Fruit fly (Drosophila melanogaster) whole organism, embryonic: ENCODE results near the gene CG33268.

Source experiments
- Atf3 ChIP-seq: fragments of 200-800 bp; sonication (Bioruptor generic); optimal IDR thresholded peaks from 3 replicates; lab custom pipeline; 2016; ENCODE audit warnings: missing biosample characterization, missing genetic modification characterization
- CG10565 ChIP-seq: fragments of 200-800 bp; sonication (Bioruptor generic); optimal IDR thresholded peaks from 3 replicates; lab custom pipeline; 2016; ENCODE audit warnings: missing biosample characterization, mild to moderate bottlenecking, missing genetic modification characterization
- CG12659 ChIP-seq: fragments of 200-800 bp; sonication (Bioruptor generic); optimal IDR thresholded peaks from 3 replicates; lab custom pipeline; 2017; ENCODE audit warnings: mild to moderate bottlenecking, missing biosample characterization, missing genetic modification reagents, missing genetic modification characterization
- CG13123 ChIP-seq: fragments of 200-800 bp; sonication (Bioruptor generic); optimal IDR thresholded peaks from 2 replicates; lab custom pipeline; 2016; ENCODE audit warnings: missing biosample characterization, missing genetic modification characterization
- CG15011 ChIP-seq: fragments of 200-800 bp; sonication (Bioruptor generic); optimal IDR thresholded peaks from 3 replicates; lab custom pipeline; 2018; ENCODE audit warnings: missing biosample characterization, mild to moderate bottlenecking, missing genetic modification characterization
- CG15601 ChIP-seq: fragments of 200-800 bp; sonication (Bioruptor generic); optimal IDR thresholded peaks from 3 replicates; lab custom pipeline; 2019; ENCODE audit warnings: missing biosample characterization, mild to moderate bottlenecking, missing genetic modification characterization, moderate library complexity
- CG1792 ChIP-seq: fragments of 200-800 bp; sonication (Bioruptor generic); optimal IDR thresholded peaks from 2 replicates; lab custom pipeline; 2016; ENCODE audit warnings: missing biosample characterization, missing genetic modification characterization
- CG2202 ChIP-seq: fragments of 200-800 bp; sonication (Bioruptor generic); optimal IDR thresholded peaks from 2 replicates; lab custom pipeline; 2018; ENCODE audit warnings: missing biosample characterization, mild to moderate bottlenecking, missing genetic modification characterization
- CG2712 ChIP-seq: fragments of 200-800 bp; optimal IDR thresholded peaks from 3 replicates; lab custom pipeline; 2019; ENCODE audit warnings: missing biosample characterization, mild to moderate bottlenecking, missing genetic modification characterization, moderate library complexity
- CG32772 ChIP-seq: fragments of 200-800 bp; sonication (Bioruptor generic); IDR thresholded peaks from 2 replicates; pipeline ENCODE4 v1.3.6; 2022; ENCODE audit warnings: missing biosample characterization, missing genetic modification characterization
- CG3995 ChIP-seq: fragments of 200-800 bp; sonication (Bioruptor generic); optimal IDR thresholded peaks from 3 replicates; lab custom pipeline; 2016; ENCODE audit warnings: missing biosample characterization, missing genetic modification characterization
- CG4617 ChIP-seq: fragments of 200-800 bp; sonication (Bioruptor generic); optimal IDR thresholded peaks from 3 replicates; lab custom pipeline; 2016; ENCODE audit warnings: missing biosample characterization, missing genetic modification characterization, borderline replicate concordance
- CG6689 ChIP-seq: fragments of 200-800 bp; sonication (Bioruptor generic); IDR thresholded peaks from 2 replicates; pipeline ENCODE4 v1.3.6; 2022; ENCODE audit warnings: missing biosample characterization, missing genetic modification characterization
- CG6854 ChIP-seq: fragments of 200-800 bp; sonication (Bioruptor generic); optimal IDR thresholded peaks from 3 replicates; lab custom pipeline; 2017; ENCODE audit warnings: missing biosample characterization, mild to moderate bottlenecking, missing genetic modification characterization
- CG9797 ChIP-seq: fragments of 200-800 bp; sonication (Bioruptor generic); optimal IDR thresholded peaks from 3 replicates; lab custom pipeline; 2018; ENCODE audit warnings: missing biosample characterization, mild to moderate bottlenecking, missing genetic modification characterization
- CG9817 ChIP-seq: fragments of 200-800 bp; sonication (Bioruptor generic); optimal IDR thresholded peaks from 2 replicates; lab custom pipeline; 2018; ENCODE audit warnings: missing biosample characterization, mild to moderate bottlenecking, missing genetic modification characterization, moderate library complexity
- D19A ChIP-seq: fragments of 200-800 bp; optimal IDR thresholded peaks from 3 replicates; lab custom pipeline; 2019; ENCODE audit warnings: missing biosample characterization, mild to moderate bottlenecking, missing genetic modification characterization, moderate library complexity
- Dfd ChIP-seq, 2 experiments: fragments of >200 bp; optimal IDR thresholded peaks; 2 replicates each; lab custom pipeline; 2017; ENCODE audit warnings: missing biosample characterization in 2 of 2, missing genetic modification characterization in 2 of 2
- Drgx ChIP-seq: fragments of 200-800 bp; sonication (Bioruptor generic); IDR thresholded peaks from 2 replicates; pipeline ENCODE4 v1.3.6; 2022; ENCODE audit warnings: missing biosample characterization, missing genetic modification characterization
- Hmr ChIP-seq: fragments of 200-800 bp; sonication (Bioruptor generic); optimal IDR thresholded peaks from 3 replicates; lab custom pipeline; 2017; ENCODE audit warnings: mild to moderate bottlenecking, missing biosample characterization, missing genetic modification reagents, missing genetic modification characterization
- Hr39 ChIP-seq: fragments of >200 bp; optimal IDR thresholded peaks from 2 replicates; lab custom pipeline; 2017
- MBD-R2 ChIP-seq: fragments of 200-800 bp; sonication (Bioruptor generic); IDR thresholded peaks from 2 replicates; pipeline ENCODE4 v1.3.6; 2022; ENCODE audit warnings: missing biosample characterization, missing genetic modification characterization
- Neu2 ChIP-seq: fragments of 200-800 bp; sonication (Bioruptor generic); optimal IDR thresholded peaks from 3 replicates; lab custom pipeline; 2016; ENCODE audit warnings: missing biosample characterization, missing genetic modification characterization, borderline replicate concordance
- Ravus ChIP-seq: fragments of 200-800 bp; sonication (Bioruptor generic); IDR thresholded peaks from 2 replicates; pipeline ENCODE4 v1.3.6; 2022; ENCODE audit warnings: missing biosample characterization, missing genetic modification characterization
- Sox100B ChIP-seq: fragments of 200-800 bp; sonication (Bioruptor generic); optimal IDR thresholded peaks from 3 replicates; lab custom pipeline; 2018; ENCODE audit warnings: missing biosample characterization, mild to moderate bottlenecking, missing genetic modification characterization
- cad ChIP-seq: fragments of >200 bp; optimal IDR thresholded peaks from 2 replicates; lab custom pipeline; 2017; ENCODE audit warnings: missing biosample characterization, missing genetic modification characterization
- ci ChIP-seq: fragments of 200-800 bp; sonication (Bioruptor generic); IDR thresholded peaks from 3 replicates; pipeline ENCODE4 v1.3.6; 2022; ENCODE audit warnings: missing biosample characterization, missing genetic modification characterization
- disco-r ChIP-seq: fragments of 200-800 bp; sonication (Bioruptor generic); optimal IDR thresholded peaks from 2 replicates; lab custom pipeline; 2016; ENCODE audit warnings: missing biosample characterization, missing genetic modification characterization
- dm ChIP-seq: fragments of 200-800 bp; sonication (Bioruptor generic); optimal IDR thresholded peaks from 3 replicates; lab custom pipeline; 2016; ENCODE audit warnings: missing biosample characterization, missing genetic modification characterization
- gem ChIP-seq: fragments of 200-800 bp; sonication (Bioruptor generic); optimal IDR thresholded peaks from 2 replicates; lab custom pipeline; 2019; ENCODE audit warnings: missing biosample characterization, mild to moderate bottlenecking, missing genetic modification characterization, moderate library complexity
- gro ChIP-seq: fragments of 200-800 bp; sonication (Bioruptor generic); optimal IDR thresholded peaks from 2 replicates; lab custom pipeline; 2016; ENCODE audit warnings: missing biosample characterization, missing genetic modification characterization
- gt ChIP-seq: fragments of 200-800 bp; sonication (Bioruptor generic); IDR thresholded peaks from 2 replicates; pipeline ENCODE4 v1.3.6; 2022; ENCODE audit warnings: missing biosample characterization, missing genetic modification characterization
- peb ChIP-seq: fragments of 200-800 bp; sonication (Bioruptor generic); IDR thresholded peaks from 2 replicates; pipeline ENCODE4 v1.3.6; 2022; ENCODE audit warnings: missing biosample characterization, missing genetic modification characterization
- pum ChIP-seq: fragments of 200-800 bp; sonication (Bioruptor generic); optimal IDR thresholded peaks from 2 replicates; lab custom pipeline; 2016; ENCODE audit warnings: missing biosample characterization, missing genetic modification characterization
- sima ChIP-seq: fragments of 200-800 bp; sonication (Bioruptor generic); optimal IDR thresholded peaks from 2 replicates; lab custom pipeline; 2016; ENCODE audit warnings: missing biosample characterization, missing genetic modification characterization
- trem ChIP-seq: fragments of 200-800 bp; optimal IDR thresholded peaks from 3 replicates; lab custom pipeline; 2019; ENCODE audit warnings: missing biosample characterization, mild to moderate bottlenecking, missing genetic modification characterization, moderate library complexity
- ttk ChIP-seq: fragments of 200-800 bp; sonication (Bioruptor generic); IDR thresholded peaks from 2 replicates; pipeline ENCODE4 v2.1.2; 2022; ENCODE audit warnings: missing biosample characterization, missing genetic modification characterization
- twi ChIP-seq: fragments of 200-800 bp; optimal IDR thresholded peaks from 2 replicates; lab custom pipeline; 2019; ENCODE audit warnings: missing biosample characterization, mild to moderate bottlenecking, missing genetic modification characterization, moderate library complexity
- zen2 ChIP-seq: fragments of 200-800 bp; sonication (Bioruptor generic); IDR thresholded peaks from 3 replicates; pipeline ENCODE4 v1.3.6; 2022; ENCODE audit warnings: missing biosample characterization, missing genetic modification characterization; ENCODE audit not compliant: partially characterized antibody

The CG33268 gene

DNA sequence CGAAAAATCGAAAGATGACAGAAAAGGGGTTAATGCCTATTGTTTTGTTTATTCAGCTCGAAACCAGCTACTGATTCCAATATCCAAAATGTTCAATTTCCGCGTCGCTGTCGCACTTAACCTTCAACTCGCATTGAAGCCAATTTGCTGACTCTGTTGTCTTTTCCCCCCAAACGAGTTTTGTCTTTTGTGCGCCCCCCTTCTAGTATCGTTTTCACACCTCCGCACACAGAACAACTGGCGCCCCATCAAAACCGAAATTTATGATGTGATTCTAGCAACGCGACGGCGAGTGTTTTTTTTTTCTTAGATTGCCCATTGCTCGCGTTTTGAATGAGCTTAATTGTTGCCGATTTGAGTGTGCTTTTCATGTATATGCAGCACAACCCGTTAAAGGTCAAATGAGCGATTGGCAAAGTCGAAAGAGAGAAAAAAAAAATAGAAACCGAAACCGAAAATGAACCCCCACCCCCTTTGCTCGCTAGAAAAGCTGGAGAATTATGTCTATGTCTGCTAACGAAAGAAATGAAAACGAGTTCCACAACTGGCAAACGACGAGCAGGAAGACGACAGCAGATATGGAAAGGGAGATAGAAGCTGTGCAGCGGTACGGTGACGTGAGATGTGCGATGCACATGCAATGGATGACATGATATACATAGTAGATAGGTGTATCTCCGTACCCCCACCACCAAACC is 40.5 kb downstream of the CG33268 start (continued):
- TF ChIP-seq gem (tag; lab: Kevin White, UChicago) (no peak), CG32772 (GFP tag; lab: Robert Waterston, UW) (0 out of 2 replicates have a peak, but pooled peaks have one; percentile 10), CG2712 (tag; lab: Kevin White, UChicago) (no peak), CG12659 (no peak), CG6854 (GFP tag; lab: Kevin White, UChicago) (no peak), Sox100B (GFP tag; lab: Kevin White, UChicago) (no peak), Atf3 (GFP tag; lab: Kevin White, UChicago) (no peak), zen2 (no peak), CG13123 (no peak), CG3995 (GFP tag; lab: Kevin White, UChicago) (no peak), Neu2 (GFP tag; lab: Kevin White, UChicago) (no peak), Dfd (GFP tag; optimal IDR thresholded peaks at IDR 0.05; lab: Kevin White, UChicago) (no peak), cad (GFP tag; lab: Kevin White, UChicago) (no peak), trem (tag; lab: Kevin White, UChicago) (no peak), peb (GFP tag; lab: Robert Waterston, UW) (no peak), CG4617 (GFP tag; lab: Kevin White, UChicago) (no peak), pum (no peak), twi (tag; lab: Kevin White, UChicago) (no peak), CG15601 (tag; lab: Kevin White, UChicago) (no peak), CG9797 (GFP tag; lab: Kevin White, UChicago) (no peak), D19A (tag; lab: Kevin White, UChicago) (no peak), CG9817 (tag; lab: Kevin White, UChicago) (no peak), CG1792 (no peak), sima (GFP tag; lab: Kevin White, UChicago) (no peak), disco-r (GFP tag; lab: Kevin White, UChicago) (no peak), MBD-R2 (GFP tag; lab: Robert Waterston, UW) (no peak), gt (GFP tag; lab: Robert Waterston, UW) (no peak), CG6689 (GFP tag; lab: Robert Waterston, UW) (no peak), Hmr (GFP tag; lab: Kevin White, UChicago) (peak; percentile 46), dm (GFP tag; lab: Kevin White, UChicago) (no peak)

DNA sequence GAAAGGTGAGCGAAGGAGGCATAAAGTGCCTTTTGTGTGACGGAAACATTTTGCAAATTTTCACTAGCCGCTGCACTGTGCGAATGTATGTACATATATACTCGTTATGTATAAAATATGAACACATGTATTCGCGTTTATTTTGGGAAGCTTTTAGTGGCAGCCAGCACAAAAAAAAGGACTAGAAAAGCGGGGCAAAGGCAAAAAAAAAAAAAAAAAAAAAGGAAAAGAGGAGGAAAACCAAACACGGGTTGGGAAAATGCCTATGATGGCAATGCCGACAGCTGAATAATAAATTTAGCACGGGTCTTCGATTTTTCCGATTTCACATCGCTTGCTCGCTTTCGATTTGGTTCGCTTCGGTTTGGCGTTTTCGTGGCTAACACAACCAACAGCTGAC is 41.6 kb downstream of the CG33268 start:
- TF ChIP-seq gro = no peak
- TF ChIP-seq CG9817 (tag; lab: Kevin White, UChicago) = no peak
- TF ChIP-seq CG15011 (GFP tag; lab: Kevin White, UChicago) = no peak
- TF ChIP-seq ttk (GFP tag; lab: Robert Waterston, UW) = no peak
- TF ChIP-seq Ravus (GFP tag; lab: Robert Waterston, UW) = no peak
- TF ChIP-seq ci = 0 out of 3 replicates have a peak, but pooled peaks have one; percentile 24
- peak; percentile 74 for TF ChIP-seq Hr39 (lab: Kevin White, UChicago)
- TF ChIP-seq CG10565 (GFP tag; lab: Kevin White, UChicago) = no peak
- 0 out of 2 replicates have a peak, but pooled peaks have one; percentile 28 for TF ChIP-seq Drgx (GFP tag; lab: Robert Waterston, UW)
- TF ChIP-seq CG2202 (tag; lab: Kevin White, UChicago) = no peak
